Fruit fly (Drosophila melanogaster) Kc167 (cell line): Measurements from ENCODE around the gene CG13841.

Experiments used
- h ChIP-seq: fragments of >200 bp; optimal IDR thresholded peaks from 3 replicates; lab custom pipeline; 2018; ENCODE audit warnings: missing external identifiers
- insv ChIP-seq: fragments of >200 bp; optimal IDR thresholded peaks from 3 replicates; lab custom pipeline; 2018; ENCODE audit warnings: missing external identifiers
- ttk ChIP-seq: sonication (Bioruptor generic); optimal IDR thresholded peaks from 2 replicates; lab custom pipeline; 2017; ENCODE audit warnings: missing external identifiers

- TF ChIP-seq insv (lab: Kevin White, UChicago) (no peak), h (no peak), ttk (no peak)
Observed at dm6 chr3R:22733751-22734150, 33.7 kb downstream of the CG13841 start, which contains the start of gene Takl2.
